Worm (Caenorhabditis elegans) whole organism, mixed stage, embryonic: ENCODE measurements around the gene lin-12.

ENCODE experiments used
- bed-3 ChIP-seq: fragments of 200-800 bp; sonication (Bioruptor generic); optimal IDR thresholded peaks from 3 replicates; lab custom pipeline; 2018; ENCODE audit warnings: mild to moderate bottlenecking, missing genetic modification characterization, moderate library complexity, missing compliant biosample characterization
- blmp-1 ChIP-seq: fragments of 150-350 bp; optimal IDR thresholded peaks from 2 replicates; lab custom pipeline; 2014; ENCODE audit warnings: missing biosample characterization, missing genetic modification characterization
- ceh-39 ChIP-seq: fragments of 150-350 bp; optimal IDR thresholded peaks from 2 replicates; lab custom pipeline; 2014; ENCODE audit warnings: missing biosample characterization, missing genetic modification characterization
- ceh-43 ChIP-seq: fragments of 200-800 bp; sonication (Bioruptor generic); optimal IDR thresholded peaks from 2 replicates; lab custom pipeline; 2018; ENCODE audit warnings: mild to moderate bottlenecking, missing genetic modification characterization, moderate library complexity, missing compliant biosample characterization
- ceh-83 ChIP-seq: fragments of 200-800 bp; sonication (Bioruptor generic); optimal IDR thresholded peaks from 2 replicates; lab custom pipeline; 2018; ENCODE audit warnings: mild to moderate bottlenecking, missing genetic modification characterization, missing compliant biosample characterization
- cnd-1 ChIP-seq: fragments of 200-800 bp; sonication (Bioruptor generic); optimal IDR thresholded peaks from 2 replicates; lab custom pipeline; 2018; ENCODE audit warnings: mild to moderate bottlenecking, missing genetic modification characterization, missing compliant biosample characterization
- drap-1 ChIP-seq: fragments of 200-800 bp; sonication (Bioruptor generic); optimal IDR thresholded peaks from 3 replicates; lab custom pipeline; 2018; ENCODE audit warnings: mild to moderate bottlenecking, missing genetic modification characterization, missing compliant biosample characterization
- elt-1 ChIP-seq: sonication (generic microtip); optimal IDR thresholded peaks from 2 replicates; lab custom pipeline; 2017; ENCODE audit warnings: missing genetic modification characterization, mild to moderate bottlenecking, missing compliant biosample characterization, antibody characterized with exemption, moderate library complexity, borderline replicate concordance; ENCODE audit not compliant: insufficient read depth
- elt-3 ChIP-seq: fragments of 150-350 bp; optimal IDR thresholded peaks from 2 replicates; lab custom pipeline; 2014; ENCODE audit warnings: missing biosample characterization, missing genetic modification characterization
- flh-1 ChIP-seq: fragments of 200-800 bp; sonication (Bioruptor generic); optimal IDR thresholded peaks from 2 replicates; lab custom pipeline; 2018; ENCODE audit warnings: mild to moderate bottlenecking, missing genetic modification characterization, moderate library complexity, missing compliant biosample characterization
- ham-2 ChIP-seq: fragments of 200-800 bp; sonication (Bioruptor generic); optimal IDR thresholded peaks from 2 replicates; lab custom pipeline; 2018; ENCODE audit warnings: mild to moderate bottlenecking, missing genetic modification characterization, missing compliant biosample characterization
- hlh-1 ChIP-seq: fragments of 150-350 bp; optimal IDR thresholded peaks from 2 replicates; lab custom pipeline; 2014; ENCODE audit warnings: missing biosample characterization, missing genetic modification reagents, missing genetic modification characterization
- lin-13 ChIP-seq: fragments of 150-350 bp; optimal IDR thresholded peaks from 2 replicates; lab custom pipeline; 2014; ENCODE audit warnings: missing biosample characterization, missing genetic modification characterization
- lin-32 ChIP-seq: fragments of 200-800 bp; sonication (Bioruptor generic); optimal IDR thresholded peaks from 2 replicates; lab custom pipeline; 2018; ENCODE audit warnings: mild to moderate bottlenecking, missing genetic modification characterization, missing compliant biosample characterization
- lsy-2 ChIP-seq: fragments of 150-350 bp; optimal IDR thresholded peaks from 2 replicates; lab custom pipeline; 2014; ENCODE audit warnings: missing biosample characterization, missing genetic modification characterization
- mab-5 ChIP-seq: fragments of 150-350 bp; optimal IDR thresholded peaks from 2 replicates; lab custom pipeline; 2014; ENCODE audit warnings: missing biosample characterization, missing genetic modification characterization
- mep-1 ChIP-seq: fragments of 150-350 bp; optimal IDR thresholded peaks from 2 replicates; lab custom pipeline; 2017; ENCODE audit warnings: missing biosample characterization, missing genetic modification reagents, missing genetic modification characterization, inconsistent platforms
- nhr-12 ChIP-seq: fragments of 150-350 bp; optimal IDR thresholded peaks from 2 replicates; lab custom pipeline; 2014; ENCODE audit warnings: missing biosample characterization, missing genetic modification characterization
- nhr-2 ChIP-seq: fragments of 150-350 bp; optimal IDR thresholded peaks from 2 replicates; lab custom pipeline; 2014; ENCODE audit warnings: missing biosample characterization, missing genetic modification characterization
- nhr-237 ChIP-seq: fragments of 150-350 bp; optimal IDR thresholded peaks from 2 replicates; lab custom pipeline; 2014; ENCODE audit warnings: missing biosample characterization, missing genetic modification characterization
- nhr-28 ChIP-seq: fragments of 150-350 bp; optimal IDR thresholded peaks from 2 replicates; lab custom pipeline; 2014; ENCODE audit warnings: missing biosample characterization, missing genetic modification characterization
- nhr-76 ChIP-seq: sonication (generic microtip); optimal IDR thresholded peaks from 2 replicates; lab custom pipeline; 2017; ENCODE audit warnings: missing biosample characterization, missing genetic modification characterization
- pha-4 ChIP-seq: fragments of 150-350 bp; optimal IDR thresholded peaks from 2 replicates; lab custom pipeline; 2018; ENCODE audit warnings: missing biosample characterization, missing genetic modification reagents, missing genetic modification characterization
- sem-2 ChIP-seq: fragments of 200-800 bp; sonication (Bioruptor generic); optimal IDR thresholded peaks from 2 replicates; lab custom pipeline; 2018; ENCODE audit warnings: mild to moderate bottlenecking, missing genetic modification characterization, missing compliant biosample characterization
- snpc-4 ChIP-seq: fragments of 150-350 bp; optimal IDR thresholded peaks from 2 replicates; lab custom pipeline; 2014; ENCODE audit warnings: missing biosample characterization, missing genetic modification characterization
- sptf-1 ChIP-seq: sonication (generic microtip); optimal IDR thresholded peaks from 2 replicates; lab custom pipeline; 2017; ENCODE audit warnings: mild to moderate bottlenecking, missing genetic modification characterization, moderate library complexity, missing compliant biosample characterization
- tbx-8 ChIP-seq: fragments of 200-800 bp; sonication (Bioruptor generic); optimal IDR thresholded peaks from 2 replicates; lab custom pipeline; 2018; ENCODE audit warnings: mild to moderate bottlenecking, missing genetic modification characterization, moderate library complexity, missing compliant biosample characterization
- unc-120 ChIP-seq: sonication (generic microtip); optimal IDR thresholded peaks from 2 replicates; lab custom pipeline; 2017; ENCODE audit warnings: missing genetic modification characterization, missing compliant biosample characterization; ENCODE audit not compliant: poor library complexity, severe bottlenecking
- unc-39 ChIP-seq: fragments of 150-350 bp; optimal IDR thresholded peaks from 2 replicates; lab custom pipeline; 2014; ENCODE audit warnings: missing biosample characterization, missing genetic modification characterization
- unc-62 ChIP-seq: fragments of 150-350 bp; optimal IDR thresholded peaks from 2 replicates; lab custom pipeline; 2014; ENCODE audit warnings: missing biosample characterization, missing genetic modification reagents, missing genetic modification characterization
- zip-8 ChIP-seq: fragments of 150-350 bp; optimal IDR thresholded peaks from 2 replicates; lab custom pipeline; 2014; ENCODE audit warnings: missing biosample characterization, missing genetic modification characterization
- ztf-11 ChIP-seq: fragments of 150-350 bp; optimal IDR thresholded peaks from 2 replicates; lab custom pipeline; 2014; ENCODE audit warnings: missing biosample characterization, missing genetic modification characterization

Gene lin-12

DNA sequence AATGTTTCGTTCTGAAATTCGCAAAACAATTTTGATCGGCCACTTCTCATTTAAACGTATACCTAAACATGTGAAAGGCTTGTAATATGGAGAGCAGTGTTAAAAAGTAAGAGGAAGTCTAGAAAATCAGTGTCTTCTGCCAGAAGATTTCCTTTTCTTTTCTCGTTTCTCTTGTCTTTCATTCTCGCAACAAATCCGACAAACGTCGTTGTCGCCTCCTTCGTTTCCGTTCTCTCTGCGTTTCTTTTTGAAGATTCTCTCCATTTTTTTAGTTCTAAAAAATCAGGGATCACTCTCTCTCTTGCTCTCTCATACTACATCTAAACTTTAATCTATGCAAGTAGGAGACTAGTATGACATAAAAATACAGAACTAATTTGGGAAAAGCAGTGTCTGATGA is 24.0 kb downstream of the lin-12 start:
- TF ChIP-seq blmp-1 (no peak), tbx-8 (GFP tag; lab: Kevin White, UChicago) (no peak), pha-4 (tag; lab: Kevin White, UChicago) (no peak), ceh-39 (tag; lab: Kevin White, UChicago) (no peak), lin-32 (GFP tag; lab: Kevin White, UChicago) (no peak), ham-2 (GFP tag; lab: Kevin White, UChicago) (no peak), elt-3 (tag; lab: Kevin White, UChicago) (no peak), ceh-43 (no peak)

DNA sequence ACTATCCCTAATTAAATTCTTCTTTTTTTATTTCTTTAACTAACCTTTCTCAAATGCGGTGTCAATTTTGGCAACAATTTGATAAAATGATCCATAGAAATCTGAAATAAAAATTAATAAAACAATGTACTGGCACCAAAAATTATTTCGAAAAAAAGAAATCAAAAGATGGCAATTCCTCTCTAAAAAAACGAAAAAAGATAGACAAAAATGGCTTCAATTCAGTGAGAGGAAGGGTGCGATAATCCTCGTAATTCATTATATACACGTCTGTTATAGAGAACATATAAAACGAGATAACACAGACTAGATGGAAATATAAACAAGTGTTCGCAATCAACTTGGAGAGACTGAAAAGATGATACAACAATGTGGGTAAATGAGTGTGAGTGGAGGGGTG is 25.4 kb downstream of the lin-12 start, which contains the start of gene R107.2:
Gene R107.2 (minus strand): TSS at position 101 of the 400 bp plus-strand sequence.
- TF ChIP-seq lin-13 (tag; lab: Kevin White, UChicago) = no peak
- TF ChIP-seq sptf-1 (tag; lab: Kevin White, UChicago) = no peak
- no peak for TF ChIP-seq nhr-2 (tag; lab: Kevin White, UChicago)
- no peak for TF ChIP-seq nhr-237 (tag; lab: Kevin White, UChicago)
- no peak for TF ChIP-seq sem-2
- no peak for TF ChIP-seq cnd-1 (tag; lab: Kevin White, UChicago)
- TF ChIP-seq unc-39 (tag; lab: Kevin White, UChicago) = no peak
- TF ChIP-seq ceh-43 = no peak
- TF ChIP-seq ceh-39 (tag; lab: Kevin White, UChicago) = no peak
- no peak for TF ChIP-seq unc-62 (GFP tag; lab: Kevin White, UChicago)
- TF ChIP-seq zip-8 (tag; lab: Kevin White, UChicago) = no peak
- no peak for TF ChIP-seq nhr-12 (tag; lab: Kevin White, UChicago)
- TF ChIP-seq ham-2 (GFP tag; lab: Kevin White, UChicago) = no peak
- TF ChIP-seq mep-1 = no peak
- TF ChIP-seq nhr-28 (tag; lab: Kevin White, UChicago) = no peak
- TF ChIP-seq, all 35 proteins: peak for 0

DNA sequence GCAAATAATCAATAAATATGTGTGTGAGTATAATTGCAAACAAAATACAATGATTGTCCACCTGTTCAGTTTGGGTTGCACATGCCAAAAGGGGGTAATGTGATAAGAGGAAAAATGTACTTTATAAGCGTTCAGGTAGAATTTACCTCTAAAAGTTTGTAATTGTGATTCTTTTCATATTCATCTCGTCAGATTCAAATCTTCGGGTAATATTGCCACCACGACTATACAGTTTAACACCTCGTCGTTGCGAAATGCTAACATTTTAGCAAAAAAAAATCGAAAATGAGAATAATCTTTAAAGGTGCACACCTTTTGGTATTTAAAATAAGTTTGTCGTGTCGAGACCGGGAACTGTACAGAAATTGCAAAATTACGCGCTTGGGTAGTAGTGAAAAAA is 28.1 kb downstream of the lin-12 start, which contains the start of gene nac-2:
Gene nac-2 (minus strand): TSS at position 101 of the 400 bp plus-strand sequence.
- no peak for TF ChIP-seq mab-5 (tag; lab: Kevin White, UChicago)
- no peak for TF ChIP-seq nhr-237 (tag; lab: Kevin White, UChicago)
- TF ChIP-seq tbx-8 (GFP tag; lab: Kevin White, UChicago) = no peak
- TF ChIP-seq flh-1 (GFP tag; lab: Kevin White, UChicago) = no peak
- TF ChIP-seq blmp-1 = no peak
- no peak for TF ChIP-seq ceh-43
- TF ChIP-seq sptf-1 (tag; lab: Kevin White, UChicago) = no peak
- no peak for TF ChIP-seq lin-13 (tag; lab: Kevin White, UChicago)
- TF ChIP-seq bed-3 (GFP tag; lab: Kevin White, UChicago) = no peak
- TF ChIP-seq hlh-1 (tag; lab: Kevin White, UChicago) = no peak
- TF ChIP-seq ham-2 (GFP tag; lab: Kevin White, UChicago) = no peak
- no peak for TF ChIP-seq lsy-2 (tag; lab: Kevin White, UChicago)
- no peak for TF ChIP-seq ceh-39 (tag; lab: Kevin White, UChicago)
- TF ChIP-seq nhr-28 (tag; lab: Kevin White, UChicago) = no peak
- TF ChIP-seq elt-3 (tag; lab: Kevin White, UChicago) = no peak
- no peak for TF ChIP-seq drap-1 (GFP tag; lab: Kevin White, UChicago)
- TF ChIP-seq ztf-11 (tag; lab: Kevin White, UChicago) = no peak

DNA sequence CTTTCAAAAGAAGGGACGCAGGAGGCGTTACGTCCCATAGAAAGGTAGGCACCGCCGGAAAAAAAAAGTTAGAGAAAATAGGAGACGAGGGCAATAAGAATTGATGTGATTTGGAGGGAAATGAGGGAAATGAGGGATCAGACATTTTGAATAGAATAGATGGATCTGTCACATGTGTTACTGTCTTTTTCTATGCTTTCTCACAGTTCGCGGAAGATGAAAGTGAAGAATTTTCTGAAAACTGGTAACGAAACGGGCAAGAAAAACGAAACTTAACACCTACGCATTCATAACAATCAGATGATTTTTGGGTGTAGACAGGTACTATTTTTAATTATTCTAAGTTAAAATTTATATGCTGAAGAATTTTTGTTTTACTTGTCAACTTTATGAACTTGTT is 33.6 kb downstream of the lin-12 start, which contains the start of gene R107.9:
Gene R107.9 (plus strand): TSS at position 301 of the 400 bp plus-strand sequence.
- TF ChIP-seq zip-8 (tag; lab: Kevin White, UChicago) (no peak), unc-120 (tag; lab: Kevin White, UChicago) (no peak), ceh-83 (GFP tag; lab: Kevin White, UChicago) (no peak)
- TF ChIP-seq, all 35 proteins: peak for 0

DNA sequence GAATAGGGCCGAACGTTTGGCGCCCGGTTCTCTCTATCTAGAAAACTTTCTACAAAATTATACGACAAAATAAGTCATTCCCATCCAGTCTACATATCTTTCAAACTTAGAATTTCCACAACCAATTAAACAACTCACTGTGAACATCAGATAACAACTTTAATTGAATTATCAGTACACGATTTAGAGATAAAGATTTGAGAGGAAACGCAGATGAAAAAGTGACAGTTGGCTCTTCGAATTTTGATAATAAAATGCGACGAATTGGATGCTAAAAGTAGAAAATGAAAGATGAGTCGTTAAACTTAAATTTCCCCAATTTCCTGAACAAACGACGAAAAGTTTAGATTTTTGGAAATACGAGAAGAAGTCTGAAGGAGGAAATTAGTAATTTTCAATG is 36.2 kb downstream of the lin-12 start:
- TF ChIP-seq sptf-1 (tag; lab: Kevin White, UChicago) = no peak
- no peak for TF ChIP-seq lin-13 (tag; lab: Kevin White, UChicago)
- TF ChIP-seq elt-1 (tag; lab: Kevin White, UChicago) = no peak
- TF ChIP-seq unc-39 (tag; lab: Kevin White, UChicago) = no peak
- no peak for TF ChIP-seq unc-120 (tag; lab: Kevin White, UChicago)
- TF ChIP-seq unc-62 (GFP tag; lab: Kevin White, UChicago) = no peak
- TF ChIP-seq snpc-4 = no peak
- TF ChIP-seq nhr-28 (tag; lab: Kevin White, UChicago) = no peak
- no peak for TF ChIP-seq drap-1 (GFP tag; lab: Kevin White, UChicago)
- TF ChIP-seq lin-32 (GFP tag; lab: Kevin White, UChicago) = no peak
- TF ChIP-seq cnd-1 (tag; lab: Kevin White, UChicago) = no peak
- no peak for TF ChIP-seq lsy-2 (tag; lab: Kevin White, UChicago)
- no peak for TF ChIP-seq mab-5 (tag; lab: Kevin White, UChicago)
- TF ChIP-seq ham-2 (GFP tag; lab: Kevin White, UChicago) = no peak
- TF ChIP-seq nhr-2 (tag; lab: Kevin White, UChicago) = no peak
- no peak for TF ChIP-seq zip-8 (tag; lab: Kevin White, UChicago)
- no peak for TF ChIP-seq nhr-76 (tag; lab: Kevin White, UChicago)
- TF ChIP-seq, all 35 proteins: peak for 0
